Worm (Caenorhabditis elegans) whole organism, L4 larva: Measurements from ENCODE around the gene vps-53.

ENCODE experiments used
- ama-1 ChIP-seq: fragments of 150-350 bp; optimal IDR thresholded peaks from 2 replicates; lab custom pipeline; 2014; ENCODE audit warnings: inconsistent platforms, mixed read lengths
- ces-1 ChIP-seq: fragments of 150-350 bp; sonication (generic microtip); optimal IDR thresholded peaks from 4 replicates; lab custom pipeline; 2014; ENCODE audit warnings: missing biosample characterization, missing genetic modification reagents, missing genetic modification characterization
- cey-2 ChIP-seq: sonication (generic microtip); optimal IDR thresholded peaks from 3 replicates; lab custom pipeline; 2017; ENCODE audit warnings: missing genetic modification characterization, mild to moderate bottlenecking, missing compliant biosample characterization, antibody characterized with exemption, borderline replicate concordance; ENCODE audit not compliant: insufficient read depth
- daf-12 ChIP-seq: fragments of 150-350 bp; optimal IDR thresholded peaks from 2 replicates; lab custom pipeline; 2014; ENCODE audit warnings: missing biosample characterization, missing genetic modification reagents, missing genetic modification characterization
- hif-1 ChIP-seq, 2 experiments: sonication (generic microtip); optimal IDR thresholded peaks; 2 replicates each; lab custom pipeline; 2016 to 2017; ENCODE audit warnings: missing compliant biosample characterization in 2 of 2, missing genetic modification characterization in 2 of 2, missing genetic modification reagents in 2 of 2, missing genotype in 2 of 2, mild to moderate bottlenecking in 1 of 2
- lin-39 ChIP-seq: fragments of 150-350 bp; optimal IDR thresholded peaks from 2 replicates; lab custom pipeline; 2014; ENCODE audit warnings: missing biosample characterization, missing genetic modification reagents, missing genetic modification characterization
- lsy-2 ChIP-seq, 2 experiments: fragments of 150-350 bp in 1 of 2; sonication (generic microtip) in 1 of 2; optimal IDR thresholded peaks; 2 replicates each; lab custom pipeline; 2014 to 2017; ENCODE audit warnings: missing biosample characterization in 2 of 2, missing genetic modification characterization in 2 of 2
- madf-9 ChIP-seq: fragments of 200-800 bp; sonication (Bioruptor generic); conservative IDR thresholded peaks from 2 replicates; pipeline ENCODE4 v1.3.6; 2022; ENCODE audit warnings: missing genetic modification reagents, missing genetic modification characterization, missing compliant biosample characterization
- nhr-10 ChIP-seq: fragments of 150-350 bp; optimal IDR thresholded peaks from 2 replicates; lab custom pipeline; 2014; ENCODE audit warnings: missing biosample characterization, missing genetic modification characterization
- nhr-25 ChIP-seq: sonication (generic microtip); optimal IDR thresholded peaks from 2 replicates; lab custom pipeline; 2017; ENCODE audit warnings: missing genetic modification characterization, mild to moderate bottlenecking, missing compliant biosample characterization, antibody characterized with exemption, moderate library complexity, borderline replicate concordance; ENCODE audit not compliant: insufficient read depth
- skn-1 ChIP-seq: fragments of 150-350 bp; optimal IDR thresholded peaks from 2 replicates; lab custom pipeline; 2014; ENCODE audit warnings: missing biosample characterization, missing genetic modification characterization
- snpc-4 ChIP-seq: fragments of 150-350 bp; optimal IDR thresholded peaks from 2 replicates; lab custom pipeline; 2014; ENCODE audit warnings: missing biosample characterization, missing genetic modification characterization
- unc-62 ChIP-seq, 3 experiments: fragments of 150-350 bp in 1 of 3; sonication (generic microtip); optimal IDR thresholded peaks in 2 of 3; peaks in 1 of 3; 1 replicate in 1 of 3; 2 replicates in 2 of 3; lab custom pipeline; 2014 to 2017; ENCODE audit warnings: missing biosample characterization in 3 of 3, missing genetic modification characterization in 3 of 3, missing genetic modification reagents in 3 of 3, missing genotype in 1 of 3

DNA sequence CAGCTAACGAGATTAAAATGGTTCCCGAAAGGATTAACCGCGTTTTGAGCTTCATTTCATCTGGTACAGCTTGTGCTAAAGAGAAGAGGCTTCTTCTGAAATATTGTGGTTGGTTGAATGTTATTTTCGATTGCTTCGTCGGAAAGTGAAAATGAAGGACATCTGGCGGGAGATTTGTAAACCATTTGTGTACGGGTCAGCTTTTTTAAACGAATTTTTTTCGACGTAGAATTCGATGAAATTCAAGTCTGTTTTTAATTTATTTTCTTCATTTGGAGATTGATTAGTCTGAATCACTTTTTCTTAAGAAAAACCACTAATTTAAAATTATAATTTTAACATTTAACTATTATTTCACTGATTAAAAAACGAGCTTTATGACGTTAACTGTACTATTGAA lies 22.9 kb upstream of the vps-53 start, which contains the start of gene sqv-3:
- TF ChIP-seq ces-1 (GFP tag; lab: Kevin White, UChicago), result no peak
- no peak for TF ChIP-seq snpc-4
- no peak for TF ChIP-seq hif-1 (tag; optimal IDR thresholded peaks at IDR 0.05; lab: Kevin White, UChicago)
- TF ChIP-seq skn-1 (tag; lab: Kevin White, UChicago), result no peak
- TF ChIP-seq nhr-10 (tag; lab: Kevin White, UChicago), result no peak
- TF ChIP-seq lin-39 (tag; lab: Kevin White, UChicago), result no peak
- TF ChIP-seq ama-1, result no peak
- no peak for TF ChIP-seq madf-9 (GFP tag; lab: Robert Waterston, UW)
- no peak for TF ChIP-seq lsy-2 (tag; optimal IDR thresholded peaks at IDR 0.05; lab: Kevin White, UChicago)
- TF ChIP-seq nhr-25 (tag; lab: Kevin White, UChicago), result no peak
- no peak for TF ChIP-seq unc-62 (GFP tag; optimal IDR thresholded peaks at IDR 0.05 in 1 of 2; lab: Kevin White, UChicago)
- no peak for TF ChIP-seq unc-62 (tag; optimal IDR thresholded peaks at IDR 0.05; lab: Kevin White, UChicago)
- TF ChIP-seq daf-12 (tag; lab: Kevin White, UChicago), result no peak
- no peak for TF ChIP-seq cey-2 (tag; lab: Kevin White, UChicago)
